Worm (Caenorhabditis elegans): ENCODE data around the gene Y37D8A.6.

DNA sequence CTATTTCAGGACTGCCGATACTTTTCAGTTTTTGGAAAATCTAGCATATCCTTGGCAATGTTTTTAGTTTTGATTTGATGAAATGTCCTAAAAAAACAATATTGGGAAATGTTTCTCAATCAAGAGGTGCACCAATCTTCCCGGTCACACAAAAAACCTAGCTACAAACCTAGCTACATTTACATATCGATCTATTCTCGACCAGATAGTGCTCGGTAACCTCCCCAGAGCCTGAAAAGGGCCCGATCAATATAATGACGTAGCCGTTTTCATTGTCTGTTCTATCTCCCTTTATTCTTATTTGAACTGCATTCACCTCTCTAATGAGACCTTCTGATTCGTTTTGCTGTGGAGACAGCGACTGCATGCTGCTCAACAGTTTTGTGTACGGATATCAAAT lies 62.4 kb downstream of the Y37D8A.6 start, which contains the start of gene BE10.3:
- TF ChIP-seq mbf-1 (tag; optimal IDR thresholded peaks at IDR 0.05) (no peak), nhr-11 (tag; optimal IDR thresholded peaks at IDR 0.05) (no peak), nhr-6 (tag; optimal IDR thresholded peaks at IDR 0.05) (no peak), unc-62 (GFP tag; optimal IDR thresholded peaks at IDR 0.05) (no peak), lin-13 (GFP tag; optimal IDR thresholded peaks at IDR 0.05) (no peak)

Measured in whole organism, L2 larva.